Worm (Caenorhabditis elegans): ENCODE measurements around the gene sru-13.

DNA sequence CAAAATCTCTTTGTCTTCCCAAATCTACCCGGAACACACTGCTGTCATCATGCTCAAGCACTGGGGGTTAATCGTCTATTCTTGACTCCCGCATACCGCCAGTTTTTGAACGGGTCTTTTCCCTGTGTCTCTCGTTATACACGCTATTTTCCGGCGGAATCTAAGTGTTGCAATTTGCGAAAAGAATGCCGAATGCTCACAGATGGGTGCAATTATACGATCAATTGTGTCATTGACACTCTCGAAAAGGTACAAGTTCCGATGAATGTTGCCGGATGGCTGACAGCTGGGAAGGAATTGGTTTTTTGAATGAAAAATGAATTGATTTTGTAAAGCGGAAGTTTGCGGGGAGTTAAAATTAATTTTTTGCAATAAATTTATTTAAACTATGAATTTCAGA, 29.5 kb upstream of the sru-13 start:
- TF ChIP-seq ama-1 (optimal IDR thresholded peaks at IDR 0.05) (no peak), ceh-36 (tag; optimal IDR thresholded peaks at IDR 0.05) (no peak), B0310.2 (tag; optimal IDR thresholded peaks at IDR 0.05) (no peak), ets-7 (tag; optimal IDR thresholded peaks at IDR 0.05) (no peak), tbx-37 (GFP tag; conservative IDR thresholded peaks at IDR 0.05) (no peak)
